Worm (Caenorhabditis elegans) whole organism, midembryonic: ENCODE data around the gene tsp-13.

Experiments used
- T22C8.4 ChIP-seq: fragments of 200-800 bp; sonication (Bioruptor generic); IDR thresholded peaks from 2 replicates; pipeline ENCODE4 v1.3.6; 2022; ENCODE audit warnings: missing genetic modification characterization, missing compliant biosample characterization
- cog-1 ChIP-seq: sonication (generic microtip); optimal IDR thresholded peaks from 2 replicates; lab custom pipeline; 2016; ENCODE audit warnings: missing genetic modification characterization, missing compliant biosample characterization
- flt-1 ChIP-seq: fragments of 200-800 bp; sonication (Bioruptor generic); IDR thresholded peaks from 2 replicates; pipeline ENCODE4 v1.3.6; 2022; ENCODE audit warnings: missing genetic modification characterization, missing compliant biosample characterization
- klf-2 ChIP-seq: fragments of 200-800 bp; sonication (Bioruptor generic); conservative IDR thresholded peaks from 2 replicates; pipeline ENCODE4 v1.3.6; 2022; ENCODE audit warnings: missing genetic modification reagents, missing genetic modification characterization, missing compliant biosample characterization
- med-1 ChIP-seq: sonication (generic microtip); optimal IDR thresholded peaks from 2 replicates; lab custom pipeline; 2017; ENCODE audit warnings: missing genetic modification characterization, mild to moderate bottlenecking, missing compliant biosample characterization, antibody characterized with exemption, missing genetic modification reagents; ENCODE audit not compliant: insufficient read depth
- ref-1 ChIP-seq: fragments of 200-800 bp; sonication (Bioruptor generic); conservative IDR thresholded peaks from 2 replicates; pipeline ENCODE4 v1.3.6; 2022; ENCODE audit warnings: missing genetic modification reagents, missing genetic modification characterization, missing compliant biosample characterization
- tab-1 ChIP-seq: fragments of 200-800 bp; sonication (Bioruptor generic); IDR thresholded peaks from 2 replicates; pipeline ENCODE4 v1.3.6; 2022; ENCODE audit warnings: missing genetic modification characterization, missing compliant biosample characterization
- ztf-23 ChIP-seq: fragments of 200-800 bp; sonication (Bioruptor generic); IDR thresholded peaks from 2 replicates; pipeline ENCODE4 v1.3.6; 2022; ENCODE audit warnings: missing genetic modification reagents, missing genetic modification characterization, missing compliant biosample characterization
- ztf-29 ChIP-seq: fragments of 200-800 bp; sonication (Bioruptor generic); IDR thresholded peaks from 2 replicates; pipeline ENCODE4 v1.3.6; 2022; ENCODE audit warnings: missing genetic modification reagents, missing genetic modification characterization, missing compliant biosample characterization

The tsp-13 gene

DNA sequence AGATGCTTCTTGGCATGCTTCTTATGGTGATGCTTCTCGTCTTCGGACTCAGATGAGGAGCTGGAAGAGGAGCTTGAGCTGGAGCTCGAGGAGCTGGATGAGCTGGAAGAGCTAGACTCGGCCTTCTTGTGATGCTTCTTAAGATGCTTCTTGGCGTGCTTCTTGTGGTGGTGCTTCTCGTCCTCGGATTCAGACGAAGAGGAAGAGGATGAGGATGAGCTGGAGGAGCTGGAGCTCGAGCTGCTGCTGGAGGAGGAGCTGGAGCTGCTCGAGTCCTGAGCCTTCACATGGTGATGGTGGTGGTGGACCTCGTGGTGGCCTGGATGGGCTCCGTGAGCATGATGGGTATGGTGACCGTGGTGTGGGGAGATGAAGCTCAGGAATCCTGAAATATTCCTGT lies 48.9 kb downstream of the tsp-13 start:
- TF ChIP-seq ztf-29 (GFP tag; lab: Robert Waterston, UW) = no peak
- TF ChIP-seq T22C8.4 = no peak
- no peak for TF ChIP-seq klf-2 (GFP tag; lab: Robert Waterston, UW)
- no peak for TF ChIP-seq ztf-23 (GFP tag; lab: Robert Waterston, UW)
- no peak for TF ChIP-seq ref-1 (GFP tag; lab: Robert Waterston, UW)
- no peak for TF ChIP-seq med-1
- no peak for TF ChIP-seq flt-1 (GFP tag; lab: Robert Waterston, UW)
- no peak for TF ChIP-seq tab-1 (GFP tag; lab: Robert Waterston, UW)
- TF ChIP-seq cog-1 (tag; lab: Kevin White, UChicago) = no peak

DNA sequence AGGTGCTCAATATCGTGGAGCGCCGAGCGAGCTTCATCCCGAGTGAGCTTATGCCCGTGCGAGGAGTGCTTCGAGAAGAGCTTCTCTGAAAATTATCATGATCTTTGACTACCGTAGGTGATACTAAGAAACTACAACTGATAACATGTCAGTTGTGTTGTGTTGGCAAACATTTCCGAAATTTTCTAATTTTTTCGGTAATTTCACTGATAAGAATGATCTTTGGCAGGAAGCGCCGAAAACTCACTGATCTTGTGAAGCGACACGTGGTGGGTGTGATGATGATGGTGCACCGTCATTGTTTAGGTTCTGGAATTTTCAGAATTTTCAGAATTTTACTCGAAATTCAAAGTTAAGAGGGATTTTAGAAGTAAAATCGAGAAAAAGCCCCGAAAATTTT lies 49.4 kb downstream of the tsp-13 start, which contains the start of gene Y39B6A.1:
Gene Y39B6A.1, minus strand, starts transcription at position 309 of the 400 bp plus-strand sequence.
- TF ChIP-seq T22C8.4 = no peak
- no peak for TF ChIP-seq tab-1 (GFP tag; lab: Robert Waterston, UW)
- TF ChIP-seq flt-1 (GFP tag; lab: Robert Waterston, UW) = no peak
- TF ChIP-seq klf-2 (GFP tag; lab: Robert Waterston, UW) = no peak
- no peak for TF ChIP-seq ztf-23 (GFP tag; lab: Robert Waterston, UW)
- TF ChIP-seq ref-1 (GFP tag; lab: Robert Waterston, UW) = no peak
- TF ChIP-seq ztf-29 (GFP tag; lab: Robert Waterston, UW) = no peak
- no peak for TF ChIP-seq cog-1 (tag; lab: Kevin White, UChicago)

DNA sequence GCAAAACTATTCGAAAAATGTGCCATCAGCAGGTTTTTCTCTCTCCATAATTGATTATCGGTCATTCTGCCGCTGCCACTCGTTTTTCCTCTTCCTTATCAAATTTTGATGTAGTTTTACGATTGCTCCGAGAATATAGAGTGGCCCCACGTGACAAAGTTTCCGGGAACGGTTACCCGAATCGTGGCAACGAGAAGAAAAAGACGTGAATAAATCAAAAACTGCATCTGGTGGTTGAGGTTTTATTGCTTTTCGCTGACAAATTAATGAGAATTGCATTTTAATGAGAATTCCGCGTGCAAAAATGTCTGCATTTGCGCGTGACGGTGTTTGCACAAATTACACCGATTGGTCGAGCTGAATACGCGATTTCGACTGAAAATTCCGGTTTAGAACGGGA lies 51.5 kb downstream of the tsp-13 start:
- no peak for TF ChIP-seq cog-1 (tag; lab: Kevin White, UChicago)
- TF ChIP-seq flt-1 (GFP tag; lab: Robert Waterston, UW) = no peak
- TF ChIP-seq med-1 = no peak
- TF ChIP-seq tab-1 (GFP tag; lab: Robert Waterston, UW) = no peak
- TF ChIP-seq ztf-29 (GFP tag; lab: Robert Waterston, UW) = no peak
- TF ChIP-seq ztf-23 (GFP tag; lab: Robert Waterston, UW) = no peak
- no peak for TF ChIP-seq klf-2 (GFP tag; lab: Robert Waterston, UW)
- no peak for TF ChIP-seq T22C8.4
- TF ChIP-seq ref-1 (GFP tag; lab: Robert Waterston, UW) = no peak

DNA sequence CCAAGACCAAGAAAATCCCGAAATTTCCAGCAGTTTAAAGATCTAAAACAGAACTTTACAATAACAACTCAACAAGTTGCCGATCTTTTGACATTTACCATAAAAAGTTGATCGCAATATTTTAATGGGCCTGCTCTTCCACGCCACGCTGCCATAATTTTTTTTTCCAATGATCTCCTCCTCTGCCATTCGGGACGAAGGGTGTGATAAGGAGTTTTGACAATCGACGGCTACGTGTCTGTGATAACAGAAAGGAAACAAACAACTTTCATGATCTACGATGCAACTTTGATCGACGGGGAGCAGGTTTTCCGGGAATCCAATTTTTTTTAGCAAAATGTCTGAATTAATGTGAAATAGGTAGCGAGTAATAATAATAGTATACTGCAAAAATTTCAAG lies 53.0 kb downstream of the tsp-13 start:
- TF ChIP-seq ztf-23 (GFP tag; lab: Robert Waterston, UW) (no peak), ref-1 (GFP tag; lab: Robert Waterston, UW) (no peak), flt-1 (GFP tag; lab: Robert Waterston, UW) (no peak), klf-2 (GFP tag; lab: Robert Waterston, UW) (no peak), med-1 (no peak), tab-1 (GFP tag; lab: Robert Waterston, UW) (no peak), cog-1 (tag; lab: Kevin White, UChicago) (no peak), T22C8.4 (no peak), ztf-29 (GFP tag; lab: Robert Waterston, UW) (no peak)
